Fruit fly (Drosophila melanogaster): ENCODE results near the gene Ugt49B2.

DNA sequence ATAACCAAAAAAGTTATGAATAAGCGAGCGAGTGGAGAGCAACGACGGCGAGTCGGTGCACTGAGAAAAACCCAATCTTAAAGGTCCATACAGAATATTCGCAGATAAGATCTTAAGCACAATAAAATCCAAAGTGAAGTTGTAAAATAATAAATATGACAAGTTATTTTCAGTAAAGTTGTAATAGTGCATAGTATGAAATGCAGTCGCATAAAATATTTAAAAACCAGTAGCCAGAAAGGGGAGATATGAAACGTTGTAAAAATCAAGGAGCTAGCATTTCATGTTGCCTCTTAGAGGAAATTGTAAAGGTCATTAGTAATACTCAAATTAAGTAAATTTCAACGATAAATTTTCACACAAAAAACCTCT, 51.7 kb downstream of the Ugt49B2 start:
- TF ChIP-seq CG1620 (GFP tag; optimal IDR thresholded peaks at IDR 0.05) (no peak), Crg-1 (GFP tag; optimal IDR thresholded peaks at IDR 0.05) (no peak), Mnt (GFP tag; optimal IDR thresholded peaks at IDR 0.05) (no peak), CG11617 (GFP tag; optimal IDR thresholded peaks at IDR 0.05) (no peak), bab1 (GFP tag; optimal IDR thresholded peaks at IDR 0.05) (no peak), CG5204 (GFP tag; optimal IDR thresholded peaks at IDR 0.05) (no peak), CG12768 (GFP tag; optimal IDR thresholded peaks at IDR 0.05) (no peak), kay (GFP tag; ENCODE audit: borderline replicate concordance) (peak; percentile 46), CG7101 (tag; optimal IDR thresholded peaks at IDR 0.05) (no peak), CG14711 (tag; optimal IDR thresholded peaks at IDR 0.05) (no peak), tj (GFP tag; optimal IDR thresholded peaks at IDR 0.05) (no peak), cic (GFP tag; optimal IDR thresholded peaks at IDR 0.05) (no peak)
